Worm (Caenorhabditis elegans) whole organism, early embryonic: ENCODE results near the gene F52E10.2.

ENCODE experiments used
- B0310.2 ChIP-seq: sonication (generic microtip); optimal IDR thresholded peaks from 2 replicates; lab custom pipeline; 2016; ENCODE audit warnings: mild to moderate bottlenecking, missing genetic modification characterization, missing compliant biosample characterization
- aly-1 ChIP-seq: sonication (generic microtip); optimal IDR thresholded peaks from 2 replicates; lab custom pipeline; 2016; ENCODE audit warnings: missing genetic modification characterization, missing compliant biosample characterization
- ama-1 ChIP-seq: fragments of 150-350 bp; optimal IDR thresholded peaks from 2 replicates; lab custom pipeline; 2014
- ceh-13 ChIP-seq: fragments of 200-800 bp; sonication (Bioruptor generic); optimal IDR thresholded peaks from 2 replicates; lab custom pipeline; 2018; ENCODE audit warnings: mild to moderate bottlenecking, missing genetic modification characterization, missing compliant biosample characterization
- ceh-36 ChIP-seq: sonication (generic microtip); optimal IDR thresholded peaks from 2 replicates; lab custom pipeline; 2016; ENCODE audit warnings: missing genetic modification characterization, inconsistent platforms, missing compliant biosample characterization
- flt-1 ChIP-seq: fragments of 200-800 bp; sonication (Bioruptor generic); IDR thresholded peaks from 2 replicates; pipeline ENCODE4 v1.3.6; 2022; ENCODE audit warnings: missing genetic modification characterization, missing compliant biosample characterization
- hmbx-1 ChIP-seq: sonication (generic microtip); optimal IDR thresholded peaks from 2 replicates; lab custom pipeline; 2016; ENCODE audit warnings: mild to moderate bottlenecking, missing genetic modification characterization, missing compliant biosample characterization
- hmg-4 ChIP-seq: fragments of 200-800 bp; sonication (Bioruptor generic); optimal IDR thresholded peaks from 2 replicates; lab custom pipeline; 2018; ENCODE audit warnings: mild to moderate bottlenecking, missing genetic modification characterization, missing compliant biosample characterization
- hnd-1 ChIP-seq: sonication (generic microtip); optimal IDR thresholded peaks from 2 replicates; lab custom pipeline; 2016; ENCODE audit warnings: missing genetic modification characterization, missing compliant biosample characterization
- scrt-1 ChIP-seq: fragments of 200-800 bp; sonication (Bioruptor generic); IDR thresholded peaks from 2 replicates; pipeline ENCODE4 v1.3.6; 2022; ENCODE audit warnings: missing genetic modification characterization, missing compliant biosample characterization
- sea-1 ChIP-seq: fragments of 200-800 bp; sonication (Bioruptor generic); conservative IDR thresholded peaks from 2 replicates; pipeline ENCODE4 v1.3.6; 2022; ENCODE audit warnings: missing genetic modification characterization, missing compliant biosample characterization
- tbx-11 ChIP-seq: fragments of 200-800 bp; sonication (Bioruptor generic); IDR thresholded peaks from 2 replicates; pipeline ENCODE4 v1.3.6; 2022; ENCODE audit warnings: missing genetic modification characterization, missing compliant biosample characterization
- tbx-37 ChIP-seq: fragments of 200-800 bp; sonication (Bioruptor generic); conservative IDR thresholded peaks from 2 replicates; pipeline ENCODE4 v1.3.6; 2022; ENCODE audit warnings: missing genetic modification reagents, missing genetic modification characterization, missing compliant biosample characterization
- tra-4 ChIP-seq: sonication (generic microtip); optimal IDR thresholded peaks from 2 replicates; lab custom pipeline; 2017; ENCODE audit warnings: missing genetic modification characterization, missing compliant biosample characterization

DNA sequence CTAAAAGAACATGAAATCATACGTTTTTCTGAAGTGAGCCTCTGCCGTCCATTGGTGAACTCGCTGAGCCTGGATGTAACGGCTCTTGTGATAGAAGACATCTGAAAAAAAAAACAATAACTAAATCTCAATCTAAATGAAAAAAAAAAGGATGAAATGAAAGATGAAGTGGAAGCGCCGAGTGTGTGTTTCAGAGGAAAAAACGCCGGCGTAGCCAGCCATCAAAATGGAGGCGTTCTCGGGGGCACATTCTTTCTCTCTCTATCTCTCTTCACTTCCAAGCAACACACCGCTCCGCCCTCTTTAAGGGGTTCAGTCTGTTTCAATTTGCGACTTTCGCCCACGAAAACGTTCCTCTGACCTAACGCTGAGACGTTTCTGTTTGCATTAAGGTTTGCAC is 34.6 kb upstream of the F52E10.2 start, which contains the start of gene T01B4.3:
- TF ChIP-seq ama-1 (lab: Kevin White, UChicago) (no peak), tbx-37 (GFP tag; lab: Robert Waterston, UW) (no peak), flt-1 (no peak), hnd-1 (tag; lab: Kevin White, UChicago) (no peak), aly-1 (no peak), ceh-36 (no peak), scrt-1 (no peak), ceh-13 (GFP tag; lab: Kevin White, UChicago) (no peak), hmbx-1 (tag; lab: Kevin White, UChicago) (no peak), sea-1 (GFP tag; lab: Robert Waterston, UW) (no peak), B0310.2 (tag; lab: Kevin White, UChicago) (no peak), tbx-11 (GFP tag; lab: Robert Waterston, UW) (no peak), tra-4 (tag; lab: Kevin White, UChicago) (no peak), hmg-4 (GFP tag; lab: Kevin White, UChicago) (no peak)
